Fruit fly (Drosophila melanogaster): Measurements from ENCODE around the gene toc.

Gene toc

dm6 chr2L:3121745-3122144 is 22.8 kb downstream of the toc start (continued):
- no peak for TF ChIP-seq CG8281 (tag; optimal IDR thresholded peaks at IDR 0.05)
- TF ChIP-seq al (GFP tag; IDR thresholded peaks at IDR 0.05), result no peak
- TF ChIP-seq CG14014 (GFP tag; IDR thresholded peaks at IDR 0.05), result no peak; the same call in 1 of the 2 replicates
- TF ChIP-seq odd (GFP tag; optimal IDR thresholded peaks at IDR 0.05), result peak; percentile 32
- TF ChIP-seq Bgb (GFP tag; IDR thresholded peaks at IDR 0.05; ENCODE audit: partially characterized antibody), result no peak
- TF ChIP-seq Doc2 (GFP tag; IDR thresholded peaks at IDR 0.05), result no peak
- TF ChIP-seq CG4617 (GFP tag; optimal IDR thresholded peaks at IDR 0.05; ENCODE audit: borderline replicate concordance), result no peak
- no peak for TF ChIP-seq CG16863 (GFP tag; optimal IDR thresholded peaks at IDR 0.05)
- no peak for TF ChIP-seq pb (GFP tag; optimal IDR thresholded peaks at IDR 0.05)
- TF ChIP-seq fru (optimal IDR thresholded peaks at IDR 0.05), result no peak
- TF ChIP-seq CG3847 (GFP tag; IDR thresholded peaks at IDR 0.05), result no peak
- no peak for TF ChIP-seq Ptx1 (GFP tag; IDR thresholded peaks at IDR 0.05)
- no peak for TF ChIP-seq CG8359 (GFP tag; optimal IDR thresholded peaks at IDR 0.05; ENCODE audit: borderline replicate concordance)
- no peak for TF ChIP-seq H2.0 (GFP tag; IDR thresholded peaks at IDR 0.05)
- no peak for TF ChIP-seq Sry-β (GFP tag; optimal IDR thresholded peaks at IDR 0.05)
- TF ChIP-seq wdn (GFP tag; IDR thresholded peaks at IDR 0.05), result no peak
- no peak for TF ChIP-seq Lpt (GFP tag; optimal IDR thresholded peaks at IDR 0.05)
- no peak for TF ChIP-seq ap (GFP tag; IDR thresholded peaks at IDR 0.05)
- TF ChIP-seq fd96Cb (tag; optimal IDR thresholded peaks at IDR 0.05), result no peak
- TF ChIP-seq scrt (GFP tag; optimal IDR thresholded peaks at IDR 0.05), result no peak
- TF ChIP-seq z (GFP tag; IDR thresholded peaks at IDR 0.05), result no peak
- no peak for TF ChIP-seq CG15073 (GFP tag; optimal IDR thresholded peaks at IDR 0.05)
- TF ChIP-seq Camta (GFP tag; optimal IDR thresholded peaks at IDR 0.05), result no peak
- no peak for TF ChIP-seq cato (GFP tag; optimal IDR thresholded peaks at IDR 0.05; ENCODE audit: borderline replicate concordance)
- TF ChIP-seq CG10543 (GFP tag; optimal IDR thresholded peaks at IDR 0.05), result no peak
- no peak for TF ChIP-seq CG7372 (GFP tag; IDR thresholded peaks at IDR 0.05)
- TF ChIP-seq Adf1 (GFP tag; IDR thresholded peaks at IDR 0.05), result no peak
- peak; percentile 32 for TF ChIP-seq gem (tag; optimal IDR thresholded peaks at IDR 0.05)
- TF ChIP-seq CG3281 (GFP tag; optimal IDR thresholded peaks at IDR 0.05), result peak; percentile 34
- no peak for TF ChIP-seq CG8290 (GFP tag; optimal IDR thresholded peaks at IDR 0.05)
- no peak for TF ChIP-seq CG8290 (tag; optimal IDR thresholded peaks at IDR 0.05)
- no peak for TF ChIP-seq CG12299 (tag; optimal IDR thresholded peaks at IDR 0.05)
- no peak for TF ChIP-seq Dp (GFP tag; optimal IDR thresholded peaks at IDR 0.05)
- no peak for TF ChIP-seq D (optimal IDR thresholded peaks at IDR 0.05)
- peak; percentile 1 for TF ChIP-seq D (GFP tag; optimal IDR thresholded peaks at IDR 0.05)
- TF ChIP-seq Dek (tag; optimal IDR thresholded peaks at IDR 0.05), result peak; percentile 8
- TF ChIP-seq sim (GFP tag; IDR thresholded peaks at IDR 0.05), result no peak
- no peak for TF ChIP-seq lov (optimal IDR thresholded peaks at IDR 0.05)
- TF ChIP-seq lov (GFP tag; IDR thresholded peaks at IDR 0.05), result no peak
- TF ChIP-seq CG17385 (GFP tag; optimal IDR thresholded peaks at IDR 0.05), result peak; percentile 4
- no peak for TF ChIP-seq Awh (GFP tag; IDR thresholded peaks at IDR 0.05)
- TF ChIP-seq CG33557 (GFP tag; optimal IDR thresholded peaks at IDR 0.05), result peak; percentile 28
- no peak; the same call in 2 of the 3 replicates for TF ChIP-seq gce (GFP tag; IDR thresholded peaks at IDR 0.05)
- no peak for TF ChIP-seq Rx (GFP tag; IDR thresholded peaks at IDR 0.05)
- TF ChIP-seq CG9437 (GFP tag; optimal IDR thresholded peaks at IDR 0.05), result no peak
- TF ChIP-seq Side (GFP tag; optimal IDR thresholded peaks at IDR 0.05), result no peak
- peak; percentile 47; the same call in 1 of the 2 replicates for TF ChIP-seq Rfx (GFP tag; IDR thresholded peaks at IDR 0.05)
- no peak for TF ChIP-seq shn (GFP tag; optimal IDR thresholded peaks at IDR 0.05)
- TF ChIP-seq ranshi (GFP tag; IDR thresholded peaks at IDR 0.05), result no peak
- TF ChIP-seq Dll (GFP tag; IDR thresholded peaks at IDR 0.05; ENCODE audit: partially characterized antibody), result no peak
- peak; percentile 19 for TF ChIP-seq CG18599 (GFP tag; optimal IDR thresholded peaks at IDR 0.05)
- TF ChIP-seq CG8944 (GFP tag; optimal IDR thresholded peaks at IDR 0.05), result no peak
- no peak for TF ChIP-seq repo (GFP tag; optimal IDR thresholded peaks at IDR 0.05)
- peak; percentile 28 for TF ChIP-seq CG12071 (GFP tag; optimal IDR thresholded peaks at IDR 0.05)
